Fruit fly (Drosophila melanogaster): ENCODE measurements around the gene CG33543.

DNA sequence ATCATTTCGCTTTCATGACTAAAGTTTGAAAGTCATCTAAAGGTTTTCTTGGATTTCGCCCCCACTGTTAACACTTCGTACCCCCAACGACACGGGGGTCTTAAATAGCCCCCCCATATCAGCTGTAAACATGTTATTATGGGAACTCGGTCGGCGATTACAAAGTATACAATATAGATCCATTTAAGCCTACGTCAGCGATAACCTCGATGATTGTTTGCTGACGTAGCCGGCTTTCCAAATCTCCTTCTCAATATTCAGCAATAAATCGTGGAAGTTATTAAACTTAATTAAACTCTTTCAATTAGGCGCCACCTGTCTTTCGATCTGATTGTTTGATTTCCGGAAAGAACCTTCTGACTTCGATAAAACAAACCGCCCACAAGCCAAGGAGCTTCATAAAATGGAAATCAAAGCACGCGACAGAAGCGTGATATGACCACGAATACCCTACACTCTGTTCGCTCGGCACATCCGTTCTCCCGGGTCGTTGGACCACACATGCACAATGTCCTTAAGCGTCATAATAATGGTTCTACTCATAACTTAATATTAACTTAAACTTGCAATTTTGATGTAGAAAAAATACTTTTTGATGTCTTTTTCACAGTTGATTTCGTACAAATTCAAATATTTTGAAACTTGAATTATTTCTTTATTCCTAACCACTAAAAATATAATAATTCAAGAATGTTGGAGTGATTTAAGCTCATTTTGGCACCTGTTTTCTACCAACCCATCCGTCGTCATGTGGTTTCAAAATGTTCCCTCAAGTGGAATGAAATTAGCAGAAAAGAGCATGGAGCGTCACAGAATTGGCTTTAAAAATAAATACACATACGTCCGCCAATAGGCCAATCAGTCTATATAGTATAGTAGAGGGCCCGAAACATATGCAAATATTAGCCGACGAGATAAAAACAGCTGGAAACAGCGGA is 19.5 kb downstream of the CG33543 start:
- no peak for TF ChIP-seq Sin3A (optimal IDR thresholded peaks at IDR 0.05)
- no peak for TF ChIP-seq insv (optimal IDR thresholded peaks at IDR 0.05)
- TF ChIP-seq Myc (optimal IDR thresholded peaks at IDR 0.05): no peak
- no peak for TF ChIP-seq psq (optimal IDR thresholded peaks at IDR 0.05)
- no peak for TF ChIP-seq h (optimal IDR thresholded peaks at IDR 0.05)
- TF ChIP-seq ttk (optimal IDR thresholded peaks at IDR 0.05): no peak
